Worm (Caenorhabditis elegans): ENCODE measurements around the gene lido-10.

DNA sequence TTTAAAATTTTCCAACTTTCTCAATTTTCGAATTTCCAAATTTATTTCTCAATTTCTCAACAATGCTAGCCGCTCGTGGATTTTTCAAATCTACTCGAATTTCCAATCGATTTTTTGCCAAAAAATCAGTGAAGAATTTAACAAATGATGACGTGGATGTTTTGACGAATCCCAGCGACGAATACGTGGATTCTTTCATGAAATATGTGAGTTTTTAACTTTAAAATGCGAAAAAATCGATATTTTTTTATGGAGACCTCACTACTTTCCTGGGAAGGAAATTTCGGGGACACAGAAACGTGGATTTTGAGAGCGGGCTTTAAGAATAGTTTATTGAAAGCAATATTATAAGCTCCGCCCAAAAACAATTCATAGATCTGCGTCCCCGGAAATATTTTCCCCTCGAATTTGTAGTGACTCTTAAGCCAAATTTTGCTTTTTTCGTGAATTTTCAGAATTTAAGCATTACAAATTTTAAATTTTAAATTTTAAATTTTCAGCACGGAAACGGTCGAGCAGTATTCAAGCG is 10.7 kb upstream of the lido-10 start, which contains the start of gene K08A2.2:
- no peak for TF ChIP-seq dpl-1 (GFP tag; optimal IDR thresholded peaks at IDR 0.05)
- no peak for TF ChIP-seq fos-1 (tag; optimal IDR thresholded peaks at IDR 0.05)
- no peak for TF ChIP-seq lsy-2 (tag; optimal IDR thresholded peaks at IDR 0.05)
- TF ChIP-seq hif-1 (tag; optimal IDR thresholded peaks at IDR 0.05) = peak in 1 of 2 experiments; percentile 35
- TF ChIP-seq skn-1 (tag; optimal IDR thresholded peaks at IDR 0.05) = no peak
- no peak for TF ChIP-seq snpc-4 (tag; optimal IDR thresholded peaks at IDR 0.05)
- no peak for TF ChIP-seq daf-12 (tag; optimal IDR thresholded peaks at IDR 0.05)
- no peak for TF ChIP-seq mep-1 (tag; optimal IDR thresholded peaks at IDR 0.05)
- TF ChIP-seq mdl-1 (tag; optimal IDR thresholded peaks at IDR 0.05) = no peak
- no peak for TF ChIP-seq daf-8 (GFP tag; IDR thresholded peaks at IDR 0.05)
